Worm (Caenorhabditis elegans) whole organism, early embryonic: ENCODE measurements around the gene C06E1.9.

Source experiments
- B0310.2 ChIP-seq: sonication (generic microtip); optimal IDR thresholded peaks from 2 replicates; lab custom pipeline; 2016; ENCODE audit warnings: mild to moderate bottlenecking, missing genetic modification characterization, missing compliant biosample characterization
- F13C5.2 ChIP-seq: sonication (generic microtip); optimal IDR thresholded peaks from 2 replicates; lab custom pipeline; 2017; ENCODE audit warnings: mild to moderate bottlenecking, missing genetic modification characterization, inconsistent platforms, missing compliant biosample characterization
- aly-1 ChIP-seq: sonication (generic microtip); optimal IDR thresholded peaks from 2 replicates; lab custom pipeline; 2016; ENCODE audit warnings: missing genetic modification characterization, missing compliant biosample characterization
- ama-1 ChIP-seq: fragments of 150-350 bp; optimal IDR thresholded peaks from 2 replicates; lab custom pipeline; 2014
- ceh-13 ChIP-seq: fragments of 200-800 bp; sonication (Bioruptor generic); optimal IDR thresholded peaks from 2 replicates; lab custom pipeline; 2018; ENCODE audit warnings: mild to moderate bottlenecking, missing genetic modification characterization, missing compliant biosample characterization
- ceh-36 ChIP-seq: sonication (generic microtip); optimal IDR thresholded peaks from 2 replicates; lab custom pipeline; 2016; ENCODE audit warnings: missing genetic modification characterization, inconsistent platforms, missing compliant biosample characterization
- ets-7 ChIP-seq: sonication (generic microtip); optimal IDR thresholded peaks from 2 replicates; lab custom pipeline; 2016; ENCODE audit warnings: missing genotype, missing genetic modification characterization, missing compliant biosample characterization
- flt-1 ChIP-seq: fragments of 200-800 bp; sonication (Bioruptor generic); IDR thresholded peaks from 2 replicates; pipeline ENCODE4 v1.3.6; 2022; ENCODE audit warnings: missing genetic modification characterization, missing compliant biosample characterization
- hmbx-1 ChIP-seq: sonication (generic microtip); optimal IDR thresholded peaks from 2 replicates; lab custom pipeline; 2016; ENCODE audit warnings: mild to moderate bottlenecking, missing genetic modification characterization, missing compliant biosample characterization
- hmg-4 ChIP-seq: fragments of 200-800 bp; sonication (Bioruptor generic); optimal IDR thresholded peaks from 2 replicates; lab custom pipeline; 2018; ENCODE audit warnings: mild to moderate bottlenecking, missing genetic modification characterization, missing compliant biosample characterization
- hnd-1 ChIP-seq: sonication (generic microtip); optimal IDR thresholded peaks from 2 replicates; lab custom pipeline; 2016; ENCODE audit warnings: missing genetic modification characterization, missing compliant biosample characterization
- pes-1 ChIP-seq: fragments of 200-800 bp; sonication (Bioruptor generic); IDR thresholded peaks from 2 replicates; pipeline ENCODE4 v1.3.6; 2022; ENCODE audit warnings: missing genetic modification reagents, missing genetic modification characterization, missing compliant biosample characterization
- scrt-1 ChIP-seq: fragments of 200-800 bp; sonication (Bioruptor generic); IDR thresholded peaks from 2 replicates; pipeline ENCODE4 v1.3.6; 2022; ENCODE audit warnings: missing genetic modification characterization, missing compliant biosample characterization
- sea-1 ChIP-seq: fragments of 200-800 bp; sonication (Bioruptor generic); conservative IDR thresholded peaks from 2 replicates; pipeline ENCODE4 v1.3.6; 2022; ENCODE audit warnings: missing genetic modification characterization, missing compliant biosample characterization
- tbx-11 ChIP-seq: fragments of 200-800 bp; sonication (Bioruptor generic); IDR thresholded peaks from 2 replicates; pipeline ENCODE4 v1.3.6; 2022; ENCODE audit warnings: missing genetic modification characterization, missing compliant biosample characterization
- tbx-37 ChIP-seq: fragments of 200-800 bp; sonication (Bioruptor generic); conservative IDR thresholded peaks from 2 replicates; pipeline ENCODE4 v1.3.6; 2022; ENCODE audit warnings: missing genetic modification reagents, missing genetic modification characterization, missing compliant biosample characterization
- tra-4 ChIP-seq: sonication (generic microtip); optimal IDR thresholded peaks from 2 replicates; lab custom pipeline; 2017; ENCODE audit warnings: missing genetic modification characterization, missing compliant biosample characterization

Gene C06E1.9

DNA sequence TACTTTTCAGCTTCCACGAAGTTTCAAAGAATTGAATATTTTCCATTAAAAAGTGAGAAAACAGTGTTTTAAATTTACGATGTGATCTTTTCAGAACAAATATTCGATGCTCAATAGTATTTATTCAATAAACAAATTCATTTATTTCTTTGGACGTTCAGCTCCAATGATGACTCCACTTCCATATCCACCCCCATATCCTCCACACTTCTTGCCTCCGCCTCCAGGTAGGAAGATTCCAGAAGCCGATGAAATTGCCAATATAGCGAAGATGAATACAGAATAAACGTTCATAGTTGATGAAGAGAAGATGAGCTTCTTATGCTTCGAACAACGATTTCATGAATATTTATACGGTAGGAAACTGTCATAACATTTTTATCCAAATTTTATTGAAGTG lies 20.4 kb downstream of the C06E1.9 start, which contains the start of gene fip-3:
Gene fip-3, minus strand, starts transcription at position 294 of the 400 bp plus-strand sequence.
- TF ChIP-seq aly-1 (tag; lab: Kevin White, UChicago) (no peak), hnd-1 (no peak), tra-4 (tag; lab: Kevin White, UChicago) (no peak), B0310.2 (no peak), sea-1 (GFP tag; lab: Robert Waterston, UW) (no peak)

DNA sequence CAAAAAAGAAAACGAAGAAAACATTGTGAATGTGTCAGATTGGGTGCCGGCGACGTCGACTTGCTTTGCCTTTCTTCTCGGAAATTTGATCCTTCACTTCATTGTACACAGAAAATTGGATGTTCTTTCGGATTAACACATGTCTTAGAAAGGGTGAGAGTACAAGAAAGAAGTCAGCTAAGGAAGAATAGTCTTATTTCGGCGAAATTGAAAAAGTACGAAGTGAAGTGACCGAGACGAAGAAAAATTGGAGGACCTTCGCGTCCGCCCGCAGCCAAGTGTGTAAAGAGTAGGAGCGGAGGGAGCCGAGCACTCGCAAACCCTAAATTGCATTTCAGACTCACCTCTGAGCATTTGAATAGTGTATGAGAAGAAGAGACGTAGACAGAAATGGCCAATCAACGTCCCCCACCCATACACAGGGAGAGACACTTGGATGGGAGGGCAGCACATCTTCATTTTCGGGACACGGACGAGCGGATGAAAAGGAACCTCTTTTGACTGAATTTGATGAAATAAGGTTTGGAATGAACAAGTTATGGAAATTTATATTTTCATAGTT lies 20.9 kb downstream of the C06E1.9 start, which contains the start of gene glr-1:
Gene glr-1, minus strand, starts transcription at position 51 of the 562 bp plus-strand sequence.
- TF ChIP-seq hmbx-1 (tag; lab: Kevin White, UChicago) (no peak), tbx-37 (GFP tag; lab: Robert Waterston, UW) (no peak), ceh-13 (GFP tag; lab: Kevin White, UChicago) (no peak), hmg-4 (GFP tag; lab: Kevin White, UChicago) (no peak), B0310.2 (no peak), aly-1 (tag; lab: Kevin White, UChicago) (no peak)

DNA sequence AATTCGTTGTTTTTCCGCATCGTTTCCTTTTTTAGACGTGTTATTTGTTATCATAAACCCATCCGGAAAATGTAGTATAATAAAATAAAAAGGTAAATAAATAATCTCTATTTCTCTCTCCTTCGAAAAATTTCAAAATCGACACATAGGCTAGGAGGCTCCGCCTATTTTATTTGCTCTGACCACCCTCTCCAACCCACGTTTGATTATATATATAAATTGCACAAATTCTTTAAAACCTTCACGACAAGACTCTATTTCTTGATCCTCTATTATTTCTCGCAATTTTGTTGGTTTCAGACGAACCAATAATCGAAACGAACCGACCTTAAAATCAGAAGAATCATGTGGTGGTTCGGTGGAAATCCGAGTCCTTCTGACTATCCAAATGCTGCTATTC lies 28.8 kb downstream of the C06E1.9 start, which contains the start of gene doxa-1:
Gene doxa-1, plus strand, starts transcription at position 301 of the 400 bp plus-strand sequence.
- TF ChIP-seq pes-1 (GFP tag; lab: Robert Waterston, UW) (no peak), tra-4 (tag; lab: Kevin White, UChicago) (no peak), scrt-1 (no peak), ama-1 (lab: Kevin White, UChicago) (no peak), ceh-13 (GFP tag; lab: Kevin White, UChicago) (no peak), hmg-4 (GFP tag; lab: Kevin White, UChicago) (no peak), tbx-11 (GFP tag; lab: Robert Waterston, UW) (no peak), aly-1 (tag; lab: Kevin White, UChicago) (no peak), F13C5.2 (tag; lab: Kevin White, UChicago) (no peak), ets-7 (tag; lab: Kevin White, UChicago) (no peak)

DNA sequence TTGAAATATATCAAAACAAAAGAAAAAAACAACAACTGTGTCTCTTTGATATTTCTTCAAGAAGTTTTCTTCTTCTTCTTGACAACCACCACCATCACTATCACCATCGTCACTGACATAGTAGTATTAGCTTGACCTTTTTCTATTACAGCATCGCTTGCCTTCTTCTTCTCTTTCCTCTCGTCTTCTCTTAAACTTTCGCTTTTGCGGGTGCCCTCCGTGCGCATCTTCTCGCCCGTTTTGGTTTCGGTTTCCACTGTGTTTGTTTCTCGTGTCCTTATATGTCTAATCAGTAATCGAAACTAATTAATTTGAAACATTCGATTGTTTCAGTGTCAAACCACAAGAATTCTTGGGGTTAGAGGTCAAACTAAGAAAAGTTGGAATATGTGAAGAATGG lies 30.2 kb downstream of the C06E1.9 start:
- no peak for TF ChIP-seq B0310.2
- TF ChIP-seq ceh-36 (tag; lab: Kevin White, UChicago), result no peak
- TF ChIP-seq ama-1 (lab: Kevin White, UChicago), result no peak

DNA sequence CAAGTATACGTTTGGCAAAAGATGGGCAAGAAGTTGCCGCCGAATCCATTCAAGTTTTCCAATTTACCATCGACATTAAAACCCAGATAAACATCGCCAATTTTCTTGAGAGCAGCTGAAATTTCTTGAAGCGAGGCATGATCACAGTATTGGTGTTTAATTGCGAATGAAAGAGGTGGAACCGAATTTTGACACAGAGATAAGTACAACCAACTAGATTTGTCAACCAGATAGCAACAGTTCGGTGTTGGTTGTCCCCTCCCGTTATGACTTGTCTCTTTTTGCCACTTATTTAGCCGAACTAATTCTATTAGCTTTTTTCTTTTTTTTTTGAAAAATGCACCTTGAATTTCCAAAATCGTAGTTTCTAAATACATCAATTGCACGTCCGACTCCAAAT lies 31.2 kb downstream of the C06E1.9 start:
- TF ChIP-seq hnd-1, result no peak
- TF ChIP-seq pes-1 (GFP tag; lab: Robert Waterston, UW), result no peak
- TF ChIP-seq tbx-37 (GFP tag; lab: Robert Waterston, UW), result no peak
- TF ChIP-seq hmbx-1 (tag; lab: Kevin White, UChicago), result no peak
- TF ChIP-seq ceh-36 (tag; lab: Kevin White, UChicago), result no peak
- no peak for TF ChIP-seq ceh-13 (GFP tag; lab: Kevin White, UChicago)
- TF ChIP-seq B0310.2, result no peak
- no peak for TF ChIP-seq tbx-11 (GFP tag; lab: Robert Waterston, UW)
- TF ChIP-seq hmg-4 (GFP tag; lab: Kevin White, UChicago), result no peak
- TF ChIP-seq aly-1 (tag; lab: Kevin White, UChicago), result no peak
- no peak for TF ChIP-seq tra-4 (tag; lab: Kevin White, UChicago)
- TF ChIP-seq ama-1 (lab: Kevin White, UChicago), result no peak
- TF ChIP-seq ets-7 (tag; lab: Kevin White, UChicago), result no peak
- no peak for TF ChIP-seq F13C5.2 (tag; lab: Kevin White, UChicago)

DNA sequence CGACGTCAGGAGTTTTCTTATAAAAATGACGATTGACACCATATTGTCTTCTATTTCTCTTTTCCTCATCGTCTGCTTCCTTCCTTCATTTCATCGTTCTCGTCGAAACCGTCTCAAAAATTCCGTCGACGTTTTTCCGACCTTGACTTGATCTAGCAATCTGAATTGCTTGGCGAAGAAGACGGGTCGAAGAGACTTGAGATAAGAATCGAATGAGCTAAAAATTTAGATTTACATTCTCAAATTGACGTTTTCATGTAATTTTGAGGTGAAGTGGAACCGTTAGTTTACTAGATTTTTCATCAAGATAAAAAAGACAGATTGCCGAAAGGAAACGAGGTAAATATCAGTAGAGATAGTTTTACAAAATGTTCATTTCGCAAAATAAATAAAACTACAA lies 32.0 kb downstream of the C06E1.9 start:
- TF ChIP-seq tra-4 (tag; lab: Kevin White, UChicago) (no peak), ets-7 (tag; lab: Kevin White, UChicago) (no peak), hnd-1 (no peak), pes-1 (GFP tag; lab: Robert Waterston, UW) (no peak), aly-1 (tag; lab: Kevin White, UChicago) (no peak), ama-1 (lab: Kevin White, UChicago) (no peak), B0310.2 (no peak), scrt-1 (no peak), hmg-4 (GFP tag; lab: Kevin White, UChicago) (no peak), tbx-11 (GFP tag; lab: Robert Waterston, UW) (no peak), sea-1 (GFP tag; lab: Robert Waterston, UW) (no peak)

DNA sequence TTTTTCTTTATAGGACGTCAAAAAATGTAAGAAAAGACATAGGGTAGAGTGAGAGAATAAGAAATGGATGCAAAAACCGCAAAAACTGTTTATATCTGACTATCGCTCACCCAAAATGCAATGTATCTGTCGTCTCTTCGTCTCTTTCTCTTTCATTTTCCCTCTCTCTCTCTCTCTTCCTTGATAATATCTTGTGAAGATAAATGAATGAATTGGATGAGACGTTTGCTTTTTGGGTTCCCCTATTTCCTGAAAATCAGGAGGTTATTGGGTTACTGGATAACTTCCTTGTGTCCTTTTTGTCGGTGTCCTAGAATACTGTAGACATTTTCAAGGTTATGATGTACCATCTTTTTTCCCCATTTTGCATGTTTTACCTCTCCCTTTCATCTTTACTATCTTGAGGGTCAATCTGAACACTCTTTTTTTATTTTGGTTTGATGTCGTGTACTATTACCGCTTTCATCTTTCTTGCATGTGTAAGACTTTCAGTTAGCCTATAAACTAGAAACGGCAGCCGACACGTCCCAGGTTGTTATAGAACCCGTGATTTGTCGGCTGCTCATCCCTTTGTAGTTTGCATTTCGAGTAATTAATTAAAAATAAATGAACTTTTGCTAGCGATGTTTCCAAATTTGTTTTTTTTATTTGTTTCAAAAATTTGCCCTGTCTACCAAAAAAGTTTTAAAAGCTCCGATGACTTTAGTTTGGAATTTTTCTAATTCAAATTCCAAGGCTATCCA lies 34.1 kb downstream of the C06E1.9 start:
- no peak for TF ChIP-seq aly-1 (tag; lab: Kevin White, UChicago)
- TF ChIP-seq ceh-13 (GFP tag; lab: Kevin White, UChicago), result no peak

DNA sequence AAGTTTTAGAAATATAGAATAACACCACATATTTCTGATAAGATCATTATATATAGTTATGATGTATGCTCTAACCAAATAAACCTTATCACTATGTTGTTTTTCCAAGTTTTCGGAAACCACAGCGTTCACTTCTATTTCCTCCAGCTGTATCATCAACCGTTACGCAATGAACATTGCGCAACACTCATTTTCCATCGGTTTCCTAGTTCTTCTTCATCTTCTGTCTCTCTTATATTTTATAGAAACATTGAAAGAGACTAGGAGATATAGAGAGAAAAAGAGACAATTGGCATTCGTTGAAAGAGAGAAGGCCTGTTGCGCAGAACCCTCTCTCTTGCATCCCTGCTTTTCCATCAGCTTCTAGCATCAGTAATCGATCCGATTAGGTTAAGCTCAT lies 35.3 kb downstream of the C06E1.9 start:
- TF ChIP-seq tra-4 (tag; lab: Kevin White, UChicago) (no peak), hmg-4 (GFP tag; lab: Kevin White, UChicago) (no peak), B0310.2 (no peak), sea-1 (GFP tag; lab: Robert Waterston, UW) (no peak), tbx-37 (GFP tag; lab: Robert Waterston, UW) (no peak), aly-1 (tag; lab: Kevin White, UChicago) (no peak), pes-1 (GFP tag; lab: Robert Waterston, UW) (no peak), hmbx-1 (tag; lab: Kevin White, UChicago) (no peak), scrt-1 (no peak), tbx-11 (GFP tag; lab: Robert Waterston, UW) (no peak), hnd-1 (no peak), ets-7 (tag; lab: Kevin White, UChicago) (no peak), ama-1 (lab: Kevin White, UChicago) (no peak), ceh-13 (GFP tag; lab: Kevin White, UChicago) (no peak), ceh-36 (tag; lab: Kevin White, UChicago) (no peak), flt-1 (GFP tag; lab: Robert Waterston, UW) (no peak), F13C5.2 (tag; lab: Kevin White, UChicago) (no peak)
